Fruit fly (Drosophila melanogaster) whole organism: Measurements from ENCODE around the gene CG2209.

Experiments used
- CG8478 ChIP-seq: fragments of >200 bp; optimal IDR thresholded peaks from 2 replicates; lab custom pipeline; 2018; ENCODE audit warnings: inconsistent platforms
- Dll ChIP-seq: fragments of >200 bp; optimal IDR thresholded peaks from 2 replicates; lab custom pipeline; 2017
- EcR ChIP-seq, 2 experiments: fragments of >200 bp; optimal IDR thresholded peaks; 2 replicates each; lab custom pipeline; 2017; ENCODE audit warnings: missing biosample characterization in 2 of 2, missing genetic modification characterization in 2 of 2, missing genetic modification reagents in 2 of 2
- pan ChIP-seq: fragments of >200 bp; optimal IDR thresholded peaks from 2 replicates; lab custom pipeline; 2017
- psq ChIP-seq: fragments of >200 bp; optimal IDR thresholded peaks from 2 replicates; lab custom pipeline; 2017
- usp ChIP-seq: fragments of >200 bp; optimal IDR thresholded peaks from 2 replicates; lab custom pipeline; 2017; ENCODE audit warnings: missing biosample characterization, missing genetic modification characterization, mixed read lengths

The CG2209 gene

DNA sequence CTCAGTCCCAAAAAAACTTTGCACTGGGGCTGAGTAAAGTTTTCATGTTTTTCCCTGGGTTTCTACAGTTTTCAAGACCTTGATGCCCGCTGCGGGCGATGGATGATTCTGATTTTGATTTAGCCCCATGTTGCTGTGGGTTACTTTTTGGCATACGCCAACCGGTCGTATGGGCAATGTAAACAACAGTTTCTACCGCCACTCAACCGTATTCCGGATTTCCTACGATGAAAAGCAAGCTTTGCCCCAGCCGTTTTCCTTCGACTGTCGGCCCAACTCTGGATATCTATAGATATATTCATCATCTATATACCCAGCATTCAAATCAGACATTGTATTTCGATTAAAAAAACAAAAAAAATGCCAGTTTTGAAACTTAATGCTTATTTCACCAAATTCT, at the start of gene CG2209:
Gene CG2209, plus strand, starts transcription at position 301 of the 400 bp plus-strand sequence.
- TF ChIP-seq CG8478 (lab: Kevin White, UChicago), result no peak
- no peak for TF ChIP-seq EcR (GFP tag; optimal IDR thresholded peaks at IDR 0.05; lab: Kevin White, UChicago)
- TF ChIP-seq pan (lab: Kevin White, UChicago), result no peak
- TF ChIP-seq Dll (lab: Kevin White, UChicago), result no peak
- TF ChIP-seq usp (GFP tag; lab: Kevin White, UChicago), result no peak
- TF ChIP-seq psq, result no peak

DNA sequence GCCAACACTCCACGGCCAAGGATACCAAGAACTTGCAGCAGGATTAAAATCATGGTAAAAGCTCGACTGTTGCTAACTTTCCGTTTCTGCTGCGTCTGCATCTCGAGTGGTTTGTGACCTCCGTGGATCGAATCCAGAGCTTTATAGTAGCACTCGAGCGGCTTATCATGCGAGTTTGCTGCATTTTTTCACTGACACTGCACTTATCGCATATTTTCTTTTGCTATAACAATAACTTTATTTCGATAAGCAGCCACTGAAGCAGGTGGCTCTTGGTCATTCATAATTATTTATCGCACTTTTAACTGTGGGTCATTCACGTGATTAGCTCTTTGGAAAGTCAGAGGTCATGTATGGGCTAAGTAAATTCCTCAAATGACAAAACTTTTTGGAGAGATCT, 45.9 kb upstream of the CG2209 start, which contains the start of gene CG12716:
Gene CG12716, minus strand, starts transcription at position 101 of the 400 bp plus-strand sequence.
- no peak for TF ChIP-seq usp (GFP tag; lab: Kevin White, UChicago)
- TF ChIP-seq CG8478 (lab: Kevin White, UChicago), result no peak
- TF ChIP-seq EcR (GFP tag; optimal IDR thresholded peaks at IDR 0.05; lab: Kevin White, UChicago), result no peak
- TF ChIP-seq pan (lab: Kevin White, UChicago), result no peak
- TF ChIP-seq Dll (lab: Kevin White, UChicago), result no peak
- TF ChIP-seq psq, result no peak

DNA sequence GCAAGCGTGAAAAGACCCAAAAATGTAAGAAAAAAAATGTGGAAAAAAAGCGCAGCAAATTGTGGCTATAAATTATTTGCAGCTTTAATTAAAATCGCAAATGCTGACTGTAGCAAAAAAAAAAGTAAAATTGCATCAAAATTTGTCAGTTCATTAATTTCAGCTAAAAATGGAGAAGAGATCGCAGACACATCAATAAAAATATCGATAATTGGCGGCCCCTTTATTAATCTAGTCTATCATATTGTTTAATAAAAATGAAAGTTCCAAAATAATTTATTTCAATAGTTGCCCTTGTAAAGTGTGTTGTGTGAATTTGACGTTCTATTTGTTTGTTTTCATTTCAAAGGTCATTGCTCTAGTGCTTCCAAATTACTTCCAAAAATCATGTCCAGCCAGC, 37.8 kb upstream of the CG2209 start, which contains the start of gene CG32643:
Gene CG32643, plus strand, starts transcription at position 301 of the 400 bp plus-strand sequence.
- no peak for TF ChIP-seq psq
- no peak for TF ChIP-seq pan (lab: Kevin White, UChicago)
- no peak for TF ChIP-seq Dll (lab: Kevin White, UChicago)
- no peak for TF ChIP-seq usp (GFP tag; lab: Kevin White, UChicago)
- no peak for TF ChIP-seq EcR (GFP tag; optimal IDR thresholded peaks at IDR 0.05; lab: Kevin White, UChicago)
- TF ChIP-seq CG8478 (lab: Kevin White, UChicago), result no peak

DNA sequence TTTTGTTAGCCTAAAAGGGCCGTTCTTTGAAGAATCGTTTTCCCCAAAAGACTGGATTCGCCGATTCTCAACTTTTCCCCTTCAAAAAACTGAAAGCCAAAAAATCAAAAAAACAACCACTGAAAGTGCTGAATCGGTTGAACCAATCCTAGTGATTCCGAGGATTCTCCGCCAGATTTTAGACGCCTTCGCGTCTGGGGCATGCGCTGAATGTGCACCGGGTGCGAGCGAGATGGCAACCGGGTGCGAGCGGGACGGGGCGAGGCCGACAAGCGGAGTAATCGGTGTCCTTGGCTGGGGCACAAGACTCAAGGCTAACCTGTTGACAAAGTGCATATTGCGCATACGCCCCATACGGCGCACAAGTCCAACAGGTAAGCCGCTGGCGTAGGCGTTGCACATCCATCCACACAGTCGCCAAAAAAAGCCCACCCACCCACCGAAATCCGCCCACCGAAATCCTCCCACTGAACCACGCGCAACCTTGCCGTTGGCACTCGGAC, 35.0 kb upstream of the CG2209 start:
- TF ChIP-seq psq, result no peak

DNA sequence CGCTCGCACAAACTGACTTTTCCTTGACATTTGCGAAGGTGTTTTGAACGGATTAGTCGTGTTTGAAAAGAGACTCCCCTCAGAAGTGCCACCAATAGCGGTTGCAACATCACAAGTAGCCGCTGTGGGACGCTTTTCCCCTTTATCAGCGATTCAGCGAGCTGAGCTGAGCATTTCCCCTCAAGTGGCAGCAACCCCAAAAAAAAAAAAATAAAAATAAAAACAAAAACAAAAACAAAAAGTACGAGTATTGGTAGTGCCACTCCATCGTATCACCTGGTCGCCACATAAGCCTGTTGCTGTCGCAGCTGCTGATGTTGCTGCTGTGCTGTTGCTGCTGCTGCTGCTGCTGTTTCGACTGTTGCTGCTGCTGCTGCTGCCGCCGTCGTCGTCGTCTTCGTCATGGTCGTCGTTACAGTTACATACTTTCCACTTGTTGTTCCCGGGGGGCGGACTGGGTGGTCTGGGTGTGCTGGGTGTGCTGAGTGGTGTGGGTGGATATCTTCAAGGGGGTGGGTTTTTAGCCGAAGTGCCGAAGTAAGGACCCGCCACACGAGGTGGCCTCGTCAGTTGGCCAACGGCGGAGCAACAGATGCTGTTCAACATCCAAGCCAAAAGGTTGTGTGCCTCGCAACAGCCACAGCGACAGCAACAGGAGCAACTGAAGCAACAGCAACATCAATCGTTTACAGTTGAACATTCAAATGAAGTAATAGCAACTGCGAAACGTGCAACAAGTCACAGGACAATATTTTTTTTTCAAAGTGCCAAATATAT, 33.8 kb upstream of the CG2209 start, which contains the start of gene rsh:
Gene rsh, plus strand, starts transcription at position 591 of the 777 bp plus-strand sequence.
- TF ChIP-seq pan (lab: Kevin White, UChicago) (no peak), psq (no peak), usp (GFP tag; lab: Kevin White, UChicago) (no peak), Dll (lab: Kevin White, UChicago) (no peak), EcR (GFP tag; optimal IDR thresholded peaks at IDR 0.05; lab: Kevin White, UChicago) (no peak), CG8478 (lab: Kevin White, UChicago) (no peak)

DNA sequence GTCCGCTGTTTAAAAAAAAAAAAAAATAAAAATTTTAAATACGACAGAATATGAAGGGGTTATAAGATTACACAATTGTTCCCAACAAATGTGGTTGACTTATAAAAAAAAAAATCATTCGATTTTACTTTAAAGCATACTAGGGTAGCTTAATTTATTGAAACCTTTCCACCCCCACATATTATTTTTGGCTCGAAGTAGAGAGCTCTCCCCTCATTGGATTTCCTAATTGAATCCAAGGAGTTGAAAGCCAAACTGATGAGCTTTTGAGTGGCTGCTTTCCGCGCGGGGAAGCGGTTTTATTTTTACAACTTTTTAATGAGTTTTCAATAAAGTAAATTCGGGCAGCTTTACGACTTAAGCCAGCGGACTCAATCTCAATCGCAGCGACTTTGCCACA, 17.2 kb upstream of the CG2209 start, which contains the start of gene CG15719:
Gene CG15719, minus strand, starts transcription at position 101 of the 400 bp plus-strand sequence.
- TF ChIP-seq CG8478 (lab: Kevin White, UChicago) (no peak), Dll (lab: Kevin White, UChicago) (no peak), EcR (GFP tag; optimal IDR thresholded peaks at IDR 0.05; lab: Kevin White, UChicago) (no peak)

DNA sequence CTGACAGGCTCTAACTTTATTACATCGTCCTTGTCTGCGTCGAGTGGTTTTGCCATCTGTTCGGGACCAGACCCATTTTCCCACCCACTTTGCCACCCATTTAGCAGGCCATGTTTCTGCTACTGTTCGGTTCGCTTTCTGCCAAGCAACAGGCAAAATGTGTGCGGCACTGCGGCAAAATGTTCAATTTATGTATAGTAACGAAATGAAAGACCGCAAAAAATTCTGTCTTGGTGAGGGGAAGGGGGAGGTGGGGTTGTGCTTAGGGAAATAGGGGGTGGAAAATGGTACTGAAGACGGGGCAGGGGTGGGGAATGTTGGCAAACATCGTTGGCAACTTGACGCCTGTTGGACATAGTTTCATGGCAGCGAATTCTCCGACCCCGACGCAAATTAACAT, 9.7 kb upstream of the CG2209 start:
- no peak for TF ChIP-seq usp (GFP tag; lab: Kevin White, UChicago)
- no peak for TF ChIP-seq psq
- TF ChIP-seq Dll (lab: Kevin White, UChicago), result no peak

DNA sequence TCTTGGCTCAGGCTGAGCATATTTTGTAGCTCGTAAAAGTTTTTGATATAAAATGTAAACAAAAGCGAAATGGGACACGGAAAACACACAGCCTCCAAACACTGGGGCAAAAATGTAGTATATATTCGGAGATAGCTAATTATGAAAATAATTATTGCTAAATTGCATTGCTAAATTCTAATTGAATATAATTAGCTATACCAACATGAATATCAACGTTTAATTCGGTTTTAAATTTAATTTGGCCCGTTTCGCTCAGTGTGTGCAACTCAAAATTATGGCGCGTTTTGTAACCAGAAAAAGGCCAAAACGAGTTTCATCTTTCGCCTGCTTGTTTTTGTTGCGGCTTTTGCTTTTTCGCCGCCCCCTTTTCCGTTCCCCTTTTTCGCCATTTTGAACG, 1.8 kb downstream of the CG2209 start:
- no peak for TF ChIP-seq psq
- no peak for TF ChIP-seq Dll (lab: Kevin White, UChicago)
- no peak for TF ChIP-seq usp (GFP tag; lab: Kevin White, UChicago)
- no peak for TF ChIP-seq pan (lab: Kevin White, UChicago)
- no peak for TF ChIP-seq CG8478 (lab: Kevin White, UChicago)
- no peak for TF ChIP-seq EcR (GFP tag; optimal IDR thresholded peaks at IDR 0.05; lab: Kevin White, UChicago)

DNA sequence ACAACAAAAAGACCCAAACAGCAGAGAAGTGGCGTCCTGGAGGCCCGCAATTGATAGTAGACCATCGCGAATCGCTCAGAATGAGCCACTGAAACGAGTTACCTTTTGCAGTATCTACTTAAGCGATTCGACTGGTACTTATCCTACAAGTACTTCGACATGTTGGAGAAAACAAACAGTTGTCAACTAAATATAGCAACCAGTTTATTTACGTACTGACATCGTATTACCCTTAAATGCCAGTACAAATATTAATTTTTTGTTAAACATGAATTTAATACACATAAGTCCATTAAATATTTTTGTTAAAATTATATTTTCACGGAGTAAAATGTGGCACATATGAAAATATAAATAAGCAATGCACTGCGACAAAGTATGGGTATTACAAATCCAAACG, 33.2 kb downstream of the CG2209 start, which contains the start of gene CG12715:
Gene CG12715, minus strand, starts transcription at position 101 of the 400 bp plus-strand sequence.
- TF ChIP-seq psq (no peak), Dll (lab: Kevin White, UChicago) (no peak), CG8478 (lab: Kevin White, UChicago) (no peak), EcR (GFP tag; optimal IDR thresholded peaks at IDR 0.05; lab: Kevin White, UChicago) (no peak), pan (lab: Kevin White, UChicago) (no peak), usp (GFP tag; lab: Kevin White, UChicago) (no peak)
